Worm (Caenorhabditis elegans) whole organism, L3 larva: Measurements from ENCODE around the gene Y39A3CL.4.

Experiments
- R02D3.7 ChIP-seq: fragments of 150-350 bp; optimal IDR thresholded peaks from 2 replicates; lab custom pipeline; 2014; ENCODE audit warnings: missing biosample characterization, missing genetic modification characterization
- aly-2 ChIP-seq: fragments of 150-350 bp; optimal IDR thresholded peaks from 2 replicates; lab custom pipeline; 2014; ENCODE audit warnings: missing biosample characterization, missing genetic modification characterization
- ama-1 ChIP-seq: fragments of 150-350 bp; optimal IDR thresholded peaks from 2 replicates; lab custom pipeline; 2018
- ceh-16 ChIP-seq: sonication (generic microtip); optimal IDR thresholded peaks from 2 replicates; lab custom pipeline; 2017; ENCODE audit warnings: missing biosample characterization, missing genetic modification characterization
- ceh-28 ChIP-seq: fragments of 150-350 bp; optimal IDR thresholded peaks from 2 replicates; lab custom pipeline; 2014; ENCODE audit warnings: missing biosample characterization, missing genetic modification reagents, missing genetic modification characterization
- ceh-82 ChIP-seq: fragments of 150-350 bp; optimal IDR thresholded peaks from 2 replicates; lab custom pipeline; 2014; ENCODE audit warnings: missing biosample characterization, missing genetic modification characterization
- ceh-9 ChIP-seq: sonication (generic microtip); optimal IDR thresholded peaks from 2 replicates; lab custom pipeline; 2018; ENCODE audit warnings: missing biosample characterization, missing genetic modification characterization
- daf-12 ChIP-seq: fragments of 150-350 bp; optimal IDR thresholded peaks from 2 replicates; lab custom pipeline; 2014; ENCODE audit warnings: missing biosample characterization, missing genetic modification reagents, missing genetic modification characterization
- egl-27 ChIP-seq: sonication (generic microtip); optimal IDR thresholded peaks from 4 replicates; lab custom pipeline; 2017; ENCODE audit warnings: missing biosample characterization, missing genetic modification reagents, missing genetic modification characterization
- egl-5 ChIP-seq: fragments of 150-350 bp; optimal IDR thresholded peaks from 2 replicates; lab custom pipeline; 2017; ENCODE audit warnings: missing biosample characterization, missing genetic modification reagents, missing genetic modification characterization, inconsistent platforms
- elt-1 ChIP-seq: fragments of 150-350 bp; optimal IDR thresholded peaks from 2 replicates; lab custom pipeline; 2014; ENCODE audit warnings: missing biosample characterization, missing genetic modification characterization
- elt-2 ChIP-seq: sonication (generic microtip); optimal IDR thresholded peaks from 2 replicates; lab custom pipeline; 2016; ENCODE audit warnings: missing genetic modification reagents, mild to moderate bottlenecking, missing genetic modification characterization, missing compliant biosample characterization
- elt-3 ChIP-seq, 3 experiments: fragments of 150-350 bp in 1 of 3; sonication (generic microtip) in 2 of 3; optimal IDR thresholded peaks; 2 replicates in 2 of 3; 4 replicates in 1 of 3; lab custom pipeline; 2014 to 2017; ENCODE audit warnings: missing biosample characterization in 3 of 3, missing genetic modification characterization in 3 of 3
- eor-1 ChIP-seq, 2 experiments: fragments of 150-350 bp; optimal IDR thresholded peaks; 2 replicates each; lab custom pipeline; 2014 to 2018; ENCODE audit warnings: missing biosample characterization in 2 of 2, missing genetic modification characterization in 2 of 2
- fkh-10 ChIP-seq: sonication (generic microtip); optimal IDR thresholded peaks from 2 replicates; lab custom pipeline; 2017; ENCODE audit warnings: missing biosample characterization, missing genetic modification reagents, missing genetic modification characterization
- fkh-2 ChIP-seq: fragments of 150-350 bp; optimal IDR thresholded peaks from 2 replicates; lab custom pipeline; 2014; ENCODE audit warnings: missing biosample characterization, missing genetic modification reagents, missing genetic modification characterization
- fos-1 ChIP-seq: fragments of 150-350 bp; optimal IDR thresholded peaks from 2 replicates; lab custom pipeline; 2014; ENCODE audit warnings: missing biosample characterization, missing genetic modification characterization
- hmg-11 ChIP-seq: sonication (generic microtip); optimal IDR thresholded peaks from 2 replicates; lab custom pipeline; 2016; ENCODE audit warnings: missing genetic modification characterization, missing compliant biosample characterization
- jun-1 ChIP-seq: fragments of 150-350 bp; optimal IDR thresholded peaks from 2 replicates; lab custom pipeline; 2014; ENCODE audit warnings: missing biosample characterization, missing genetic modification reagents, missing genetic modification characterization
- lin-15B ChIP-seq: fragments of 150-350 bp; optimal IDR thresholded peaks from 2 replicates; lab custom pipeline; 2014; ENCODE audit warnings: missing biosample characterization, missing genetic modification characterization
- lin-39 ChIP-seq: fragments of 150-350 bp; optimal IDR thresholded peaks from 2 replicates; lab custom pipeline; 2018; ENCODE audit warnings: missing biosample characterization, missing genetic modification reagents, missing genetic modification characterization
- lsy-12 ChIP-seq: sonication (generic microtip); optimal IDR thresholded peaks from 2 replicates; lab custom pipeline; 2016; ENCODE audit warnings: mild to moderate bottlenecking, missing genetic modification characterization, missing compliant biosample characterization
- mdl-1 ChIP-seq: fragments of 150-350 bp; optimal IDR thresholded peaks from 2 replicates; lab custom pipeline; 2014; ENCODE audit warnings: missing biosample characterization, missing genetic modification characterization
- mml-1 ChIP-seq: fragments of 150-350 bp; sonication (generic microtip); optimal IDR thresholded peaks from 3 replicates; lab custom pipeline; 2014; ENCODE audit warnings: missing biosample characterization, missing genetic modification characterization
- nfya-1 ChIP-seq: sonication (generic microtip); optimal IDR thresholded peaks from 2 replicates; lab custom pipeline; 2017; ENCODE audit warnings: missing genetic modification characterization, mild to moderate bottlenecking, missing compliant biosample characterization, antibody characterized with exemption, moderate library complexity; ENCODE audit not compliant: insufficient read depth
- nhr-12 ChIP-seq: fragments of 150-350 bp; optimal IDR thresholded peaks from 2 replicates; lab custom pipeline; 2014; ENCODE audit warnings: missing biosample characterization, missing genetic modification characterization
- nhr-23 ChIP-seq: fragments of 150-350 bp; optimal IDR thresholded peaks from 2 replicates; lab custom pipeline; 2014; ENCODE audit warnings: missing biosample characterization, missing genetic modification reagents, missing genetic modification characterization
- nhr-25 ChIP-seq: sonication (generic microtip); optimal IDR thresholded peaks from 2 replicates; lab custom pipeline; 2017; ENCODE audit warnings: missing biosample characterization, missing genetic modification characterization
- nhr-28 ChIP-seq: fragments of 150-350 bp; optimal IDR thresholded peaks from 2 replicates; lab custom pipeline; 2014; ENCODE audit warnings: missing biosample characterization, missing genetic modification characterization
- nhr-43 ChIP-seq: sonication (generic microtip); optimal IDR thresholded peaks from 2 replicates; lab custom pipeline; 2016; ENCODE audit warnings: mild to moderate bottlenecking, missing genetic modification characterization, missing compliant biosample characterization; ENCODE audit not compliant: poor library complexity, severe bottlenecking
- nhr-67 ChIP-seq: fragments of 150-350 bp; optimal IDR thresholded peaks from 2 replicates; lab custom pipeline; 2014; ENCODE audit warnings: missing biosample characterization, missing genetic modification characterization
- nhr-76 ChIP-seq: fragments of 150-350 bp; sonication (generic microtip); optimal IDR thresholded peaks from 5 replicates; lab custom pipeline; 2014; ENCODE audit warnings: missing biosample characterization, missing genetic modification characterization
- nhr-77 ChIP-seq: fragments of 150-350 bp; optimal IDR thresholded peaks from 2 replicates; lab custom pipeline; 2014; ENCODE audit warnings: missing biosample characterization, missing genetic modification characterization
- pha-4 ChIP-seq: fragments of 150-350 bp; optimal IDR thresholded peaks from 2 replicates; lab custom pipeline; 2014; ENCODE audit warnings: missing biosample characterization, missing genetic modification reagents, missing genetic modification characterization
- pqm-1 ChIP-seq: fragments of 150-350 bp; optimal IDR thresholded peaks from 2 replicates; lab custom pipeline; 2017; ENCODE audit warnings: missing biosample characterization, missing genetic modification characterization, inconsistent platforms
- sea-2 ChIP-seq: fragments of 150-350 bp; sonication (generic microtip); optimal IDR thresholded peaks from 4 replicates; lab custom pipeline; 2014; ENCODE audit warnings: missing biosample characterization, missing genetic modification reagents, missing genetic modification characterization
- skn-1 ChIP-seq: fragments of 150-350 bp; optimal IDR thresholded peaks from 2 replicates; lab custom pipeline; 2014; ENCODE audit warnings: missing biosample characterization, missing genetic modification characterization
- snpc-4 ChIP-seq: fragments of 150-350 bp; optimal IDR thresholded peaks from 2 replicates; lab custom pipeline; 2014; ENCODE audit warnings: missing biosample characterization, missing genetic modification characterization
- tbx-2 ChIP-seq: sonication (generic microtip); optimal IDR thresholded peaks from 2 replicates; lab custom pipeline; 2016; ENCODE audit warnings: mild to moderate bottlenecking, missing genetic modification characterization, missing compliant biosample characterization
- unc-39 ChIP-seq: sonication (generic microtip); optimal IDR thresholded peaks from 4 replicates; lab custom pipeline; 2017; ENCODE audit warnings: missing biosample characterization, missing genetic modification characterization
- zag-1 ChIP-seq: fragments of 150-350 bp; optimal IDR thresholded peaks from 2 replicates; lab custom pipeline; 2014; ENCODE audit warnings: missing biosample characterization, missing genetic modification characterization
- ztf-11 ChIP-seq: fragments of 150-350 bp; optimal IDR thresholded peaks from 2 replicates; lab custom pipeline; 2014; ENCODE audit warnings: missing biosample characterization, missing genetic modification characterization
- ztf-4 ChIP-seq: fragments of 150-350 bp; optimal IDR thresholded peaks from 2 replicates; lab custom pipeline; 2014; ENCODE audit warnings: missing biosample characterization, missing genetic modification characterization

Y39A3CL.4 gene

DNA sequence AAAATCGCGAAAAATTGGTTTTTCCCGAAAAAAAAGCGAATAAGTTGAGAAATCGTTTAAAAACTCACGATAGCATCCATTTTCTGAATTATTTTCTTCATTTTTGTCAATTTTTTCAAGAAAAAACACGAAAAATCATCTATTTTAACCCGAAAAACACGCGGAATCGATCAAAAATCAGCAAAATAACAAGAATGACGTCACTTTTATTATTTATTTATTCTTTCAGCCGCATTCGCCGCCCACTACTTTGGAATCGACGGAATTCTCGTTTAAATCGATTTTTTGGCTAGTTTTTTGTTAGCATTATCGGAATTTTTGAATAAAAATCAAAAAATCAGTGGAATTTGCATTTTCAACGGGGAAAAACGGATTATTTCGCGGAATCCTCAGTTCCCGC is at the start of gene Y39A3CL.4:
Gene Y39A3CL.4, minus strand, starts transcription at position 101 of the 400 bp plus-strand sequence.
- no peak for TF ChIP-seq R02D3.7 (tag; lab: Kevin White, UChicago)
- TF ChIP-seq egl-27 (tag; lab: Kevin White, UChicago), result no peak
- no peak for TF ChIP-seq fkh-10 (GFP tag; lab: Kevin White, UChicago)
- no peak for TF ChIP-seq daf-12 (tag; lab: Kevin White, UChicago)
- TF ChIP-seq mdl-1 (tag; lab: Kevin White, UChicago), result no peak
- TF ChIP-seq pqm-1 (tag; lab: Kevin White, UChicago), result no peak
- TF ChIP-seq nhr-23 (tag; lab: Kevin White, UChicago), result no peak
- no peak for TF ChIP-seq nhr-77 (tag; lab: Kevin White, UChicago)
- no peak for TF ChIP-seq eor-1 (tag; optimal IDR thresholded peaks at IDR 0.05; lab: Kevin White, UChicago)
- TF ChIP-seq ceh-82 (tag; lab: Kevin White, UChicago), result no peak
- TF ChIP-seq nfya-1 (tag; lab: Kevin White, UChicago), result no peak
- TF ChIP-seq tbx-2, result no peak
- TF ChIP-seq ztf-4 (tag; lab: Kevin White, UChicago), result no peak
- no peak for TF ChIP-seq snpc-4
- no peak for TF ChIP-seq pha-4 (tag; lab: Kevin White, UChicago)
- no peak for TF ChIP-seq ztf-11 (tag; lab: Kevin White, UChicago)
- TF ChIP-seq nhr-43 (tag; lab: Kevin White, UChicago), result no peak
- TF ChIP-seq, all 47 proteins: peak for 0

DNA sequence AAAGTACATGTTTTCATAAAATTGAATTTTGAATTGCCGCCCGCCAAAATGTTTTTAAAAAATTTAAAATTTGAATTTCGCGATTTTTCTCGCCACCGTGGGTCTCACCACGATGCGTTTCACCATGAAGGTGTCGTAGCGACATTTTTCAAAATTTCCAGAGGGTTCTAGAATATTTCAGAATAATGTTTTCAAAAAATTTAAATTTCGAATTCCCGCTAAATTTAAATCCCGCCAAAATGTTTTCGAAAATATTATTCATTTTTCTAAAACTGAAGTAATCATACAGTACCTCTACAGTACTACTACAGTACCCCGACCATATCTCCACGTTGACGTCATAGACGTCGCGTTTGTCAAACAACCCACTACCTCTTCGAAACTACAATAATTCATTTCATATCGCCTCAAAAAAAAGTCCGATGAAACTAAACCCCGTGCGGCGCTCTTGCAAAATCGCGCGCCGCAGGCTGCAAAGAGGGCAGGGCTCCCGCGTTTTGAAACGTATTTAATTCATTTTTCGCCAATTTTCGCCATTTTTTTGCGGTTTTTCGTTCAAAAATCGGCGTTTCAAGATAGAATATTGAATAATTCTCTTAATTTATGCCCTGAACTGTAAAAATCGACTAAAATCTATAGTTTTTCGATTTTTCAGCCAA is 46.5 kb upstream of the Y39A3CL.4 start, which contains the start of the genes pvf-1 and Y39A3CL.7:
Gene pvf-1, minus strand, starts transcription at position 51 of the 659 bp plus-strand sequence.
Gene Y39A3CL.7, plus strand, starts transcription at position 656 of the 659 bp plus-strand sequence.
- peak; percentile 84 for TF ChIP-seq hmg-11 (tag; lab: Kevin White, UChicago)
- no peak for TF ChIP-seq fkh-2
- no peak for TF ChIP-seq tbx-2
- no peak for TF ChIP-seq nhr-25 (tag; lab: Kevin White, UChicago)
- peak; percentile 11 for TF ChIP-seq elt-2 (tag; lab: Kevin White, UChicago)
- no peak for TF ChIP-seq unc-39 (tag; lab: Kevin White, UChicago)
- TF ChIP-seq nfya-1 (tag; lab: Kevin White, UChicago), result peak; percentile 42
- peak; percentile 43 for TF ChIP-seq nhr-43 (tag; lab: Kevin White, UChicago)

DNA sequence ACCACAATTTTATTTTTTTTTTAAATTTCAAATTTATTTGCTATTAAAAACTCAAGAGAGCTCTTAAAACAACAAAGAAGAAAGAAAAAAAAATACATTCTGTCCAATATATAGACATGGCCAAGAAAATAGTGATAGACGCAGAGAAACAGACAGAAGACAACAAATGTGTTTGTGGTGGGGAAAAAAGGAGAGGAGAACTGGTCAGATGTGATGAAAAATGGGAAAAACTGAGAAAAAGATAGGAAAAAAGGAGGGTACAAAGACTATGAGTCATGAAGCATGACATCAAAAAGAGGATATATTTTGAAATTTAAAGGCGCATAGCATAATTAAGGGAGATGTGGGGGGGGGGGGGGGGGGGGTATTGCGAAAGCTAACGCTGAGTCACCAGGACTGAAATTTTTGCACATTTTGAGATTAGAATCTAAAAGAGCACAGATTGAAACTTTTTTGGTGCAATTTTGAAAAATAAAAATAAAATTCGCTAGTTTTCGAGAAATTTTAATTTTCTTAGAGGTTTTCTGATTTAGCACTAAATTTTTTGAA is 41.3 kb upstream of the Y39A3CL.4 start:
- no peak for TF ChIP-seq nhr-28
- TF ChIP-seq ceh-16 (tag; lab: Kevin White, UChicago), result no peak
- no peak for TF ChIP-seq fos-1 (tag; lab: Kevin White, UChicago)
- no peak for TF ChIP-seq nhr-67
- no peak for TF ChIP-seq nhr-43 (tag; lab: Kevin White, UChicago)
- no peak for TF ChIP-seq nhr-23 (tag; lab: Kevin White, UChicago)
- TF ChIP-seq elt-3 (tag; optimal IDR thresholded peaks at IDR 0.05; lab: Kevin White, UChicago), result no peak
- TF ChIP-seq lsy-12 (tag; lab: Kevin White, UChicago), result no peak
- TF ChIP-seq unc-39 (tag; lab: Kevin White, UChicago), result no peak
- no peak for TF ChIP-seq ztf-4 (tag; lab: Kevin White, UChicago)
- TF ChIP-seq nfya-1 (tag; lab: Kevin White, UChicago), result peak; percentile 60
- no peak for TF ChIP-seq ceh-82 (tag; lab: Kevin White, UChicago)
- no peak for TF ChIP-seq ztf-11 (tag; lab: Kevin White, UChicago)
- no peak for TF ChIP-seq fkh-2
- no peak for TF ChIP-seq elt-2 (tag; lab: Kevin White, UChicago)
- no peak for TF ChIP-seq ceh-28 (tag; lab: Kevin White, UChicago)
- TF ChIP-seq nhr-12 (tag; lab: Kevin White, UChicago), result no peak
- TF ChIP-seq pqm-1 (tag; lab: Kevin White, UChicago), result no peak
- TF ChIP-seq egl-27 (tag; lab: Kevin White, UChicago), result no peak
- TF ChIP-seq nhr-77 (tag; lab: Kevin White, UChicago), result no peak
- TF ChIP-seq sea-2, result no peak
- no peak for TF ChIP-seq nhr-25 (tag; lab: Kevin White, UChicago)
- TF ChIP-seq snpc-4, result peak; percentile 41
- TF ChIP-seq mdl-1 (tag; lab: Kevin White, UChicago), result no peak
- TF ChIP-seq pha-4 (tag; lab: Kevin White, UChicago), result peak; percentile 52
- no peak for TF ChIP-seq jun-1
- TF ChIP-seq zag-1 (tag; lab: Kevin White, UChicago), result no peak
- no peak for TF ChIP-seq skn-1 (tag; lab: Kevin White, UChicago)
- no peak for TF ChIP-seq nhr-76 (tag; lab: Kevin White, UChicago)
- TF ChIP-seq tbx-2, result no peak
- no peak for TF ChIP-seq mml-1
- no peak for TF ChIP-seq aly-2 (tag; lab: Kevin White, UChicago)
- no peak for TF ChIP-seq daf-12 (tag; lab: Kevin White, UChicago)
- no peak for TF ChIP-seq fkh-10 (GFP tag; lab: Kevin White, UChicago)
- no peak for TF ChIP-seq ceh-9
- peak; percentile 35 for TF ChIP-seq lin-39 (tag; lab: Kevin White, UChicago)
- peak; percentile 19 for TF ChIP-seq lin-15B (tag; lab: Kevin White, UChicago)
- no peak for TF ChIP-seq ama-1 (lab: Kevin White, UChicago)
- TF ChIP-seq elt-1 (tag; lab: Kevin White, UChicago), result peak; percentile 22
- peak; percentile 65 for TF ChIP-seq hmg-11 (tag; lab: Kevin White, UChicago)
- TF ChIP-seq eor-1 (tag; optimal IDR thresholded peaks at IDR 0.05; lab: Kevin White, UChicago), result no peak
- TF ChIP-seq egl-5 (tag; lab: Kevin White, UChicago), result no peak
- TF ChIP-seq R02D3.7 (tag; lab: Kevin White, UChicago), result no peak
